Fruit fly (Drosophila melanogaster) whole organism, pupa: ENCODE measurements around the gene Hsp26.

Experiments
- CG10348 ChIP-seq: fragments of 200-800 bp; sonication (Bioruptor generic); IDR thresholded peaks from 2 replicates; pipeline ENCODE4 v1.3.6; 2022; ENCODE audit warnings: missing biosample characterization, missing genetic modification characterization
- CG12605 ChIP-seq: fragments of 200-800 bp; sonication (Bioruptor generic); IDR thresholded peaks from 2 replicates; pipeline ENCODE4 v1.3.6; 2022; ENCODE audit warnings: missing biosample characterization, missing genetic modification characterization
- CG13204 ChIP-seq: fragments of 200-800 bp; sonication (Bioruptor generic); optimal IDR thresholded peaks from 2 replicates; lab custom pipeline; 2018; ENCODE audit warnings: missing biosample characterization, mild to moderate bottlenecking, missing genetic modification characterization, moderate library complexity
- CG14655 ChIP-seq: fragments of 200-800 bp; sonication (Bioruptor generic); optimal IDR thresholded peaks from 3 replicates; lab custom pipeline; 2017; ENCODE audit warnings: mild to moderate bottlenecking, missing biosample characterization, missing genetic modification reagents, missing genetic modification characterization
- CG15710 ChIP-seq: fragments of 200-800 bp; sonication (Bioruptor generic); optimal IDR thresholded peaks from 2 replicates; lab custom pipeline; 2018; ENCODE audit warnings: missing biosample characterization, mild to moderate bottlenecking, missing genetic modification characterization, moderate library complexity
- CG17806 ChIP-seq: fragments of 200-800 bp; sonication (Bioruptor generic); optimal IDR thresholded peaks from 2 replicates; lab custom pipeline; 2018; ENCODE audit warnings: missing biosample characterization, mild to moderate bottlenecking, missing genetic modification characterization, moderate library complexity
- CG32121 ChIP-seq: fragments of 200-800 bp; sonication (Bioruptor generic); IDR thresholded peaks from 2 replicates; pipeline ENCODE4 v1.3.6; 2022; ENCODE audit warnings: missing biosample characterization, missing genetic modification characterization
- CG34367 ChIP-seq: fragments of 200-800 bp; sonication (Bioruptor generic); optimal IDR thresholded peaks from 2 replicates; lab custom pipeline; 2018; ENCODE audit warnings: missing biosample characterization, mild to moderate bottlenecking, missing genetic modification characterization
- CG4496 ChIP-seq: fragments of 200-800 bp; sonication (Bioruptor generic); IDR thresholded peaks from 3 replicates; pipeline ENCODE4 v1.3.6; 2022; ENCODE audit warnings: missing biosample characterization, missing genetic modification characterization
- CG8159 ChIP-seq: fragments of 200-800 bp; sonication (Bioruptor generic); optimal IDR thresholded peaks from 3 replicates; lab custom pipeline; 2018; ENCODE audit warnings: missing biosample characterization, mild to moderate bottlenecking, missing genetic modification characterization, moderate library complexity
- CG8301 ChIP-seq: fragments of 200-800 bp; sonication (Bioruptor generic); optimal IDR thresholded peaks from 2 replicates; lab custom pipeline; 2018; ENCODE audit warnings: missing biosample characterization, mild to moderate bottlenecking, missing genetic modification characterization
- CG9948 ChIP-seq: fragments of 200-800 bp; sonication (Bioruptor generic); optimal IDR thresholded peaks from 2 replicates; lab custom pipeline; 2018; ENCODE audit warnings: missing biosample characterization, mild to moderate bottlenecking, missing genetic modification characterization, moderate library complexity
- D1 ChIP-seq: fragments of 200-800 bp; sonication (Bioruptor generic); optimal IDR thresholded peaks from 2 replicates; lab custom pipeline; 2018; ENCODE audit warnings: missing biosample characterization, mild to moderate bottlenecking, missing genetic modification characterization, moderate library complexity
- EcR ChIP-seq: fragments of 200-800 bp; sonication (Bioruptor generic); optimal IDR thresholded peaks from 3 replicates; lab custom pipeline; 2019; ENCODE audit warnings: missing biosample characterization, missing genetic modification characterization, mild to moderate bottlenecking, moderate library complexity, missing genetic modification reagents
- Ets98B ChIP-seq: fragments of 200-800 bp; sonication (Bioruptor generic); IDR thresholded peaks from 2 replicates; pipeline ENCODE4 v1.3.6; 2022; ENCODE audit warnings: missing biosample characterization, missing genetic modification characterization
- Pif1A ChIP-seq: fragments of 200-800 bp; sonication (Bioruptor generic); optimal IDR thresholded peaks from 3 replicates; lab custom pipeline; 2016; ENCODE audit warnings: missing biosample characterization, missing genetic modification characterization
- Pif1B ChIP-seq: fragments of 200-800 bp; sonication (Bioruptor generic); optimal IDR thresholded peaks from 3 replicates; lab custom pipeline; 2016; ENCODE audit warnings: missing biosample characterization, missing genetic modification characterization
- Snoo ChIP-seq: fragments of 200-800 bp; sonication (Bioruptor generic); optimal IDR thresholded peaks from 3 replicates; lab custom pipeline; 2017; ENCODE audit warnings: missing biosample characterization, mild to moderate bottlenecking, missing genetic modification characterization, inconsistent platforms
- fd96Ca ChIP-seq: fragments of 200-800 bp; sonication (Bioruptor generic); IDR thresholded peaks from 3 replicates; pipeline ENCODE4 v1.3.6; 2022; ENCODE audit warnings: missing biosample characterization, missing genetic modification characterization
- gl ChIP-seq: fragments of 200-800 bp; sonication (Bioruptor generic); optimal IDR thresholded peaks from 2 replicates; lab custom pipeline; 2018; ENCODE audit warnings: missing biosample characterization, mild to moderate bottlenecking, missing genetic modification characterization
- rn ChIP-seq: fragments of 200-800 bp; sonication (Bioruptor generic); IDR thresholded peaks from 2 replicates; pipeline ENCODE4 v1.3.6; 2022; ENCODE audit warnings: missing biosample characterization, missing genetic modification characterization

Gene Hsp26

DNA sequence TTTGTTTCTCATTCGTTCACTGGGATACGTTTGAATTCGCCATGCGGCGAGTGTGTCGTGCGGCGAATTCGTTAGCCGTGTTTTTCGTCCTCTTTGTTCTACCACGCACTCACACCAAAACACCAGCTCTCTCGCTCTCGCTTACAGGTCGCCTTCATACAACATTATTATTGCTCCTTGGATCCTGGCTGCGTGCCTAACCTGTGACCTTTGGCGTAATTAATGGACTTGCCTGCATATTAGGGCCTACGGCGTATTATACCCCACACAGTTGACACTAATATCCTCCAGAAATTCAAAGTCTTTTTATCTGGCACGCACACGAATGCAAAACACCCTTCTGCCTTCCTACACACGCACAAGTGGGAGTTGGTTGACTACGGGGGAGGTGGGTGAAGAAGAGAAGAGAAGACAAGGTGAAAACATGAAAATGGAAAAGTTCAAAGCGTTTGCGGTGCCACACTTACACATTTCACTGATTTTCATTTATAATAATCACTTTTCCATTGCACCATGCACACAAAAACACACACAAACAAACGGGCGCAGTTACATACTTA is 32.9 kb upstream of the Hsp26 start:
- TF ChIP-seq CG4496 = no peak
- TF ChIP-seq CG15710 (tag; lab: Kevin White, UChicago) = no peak
- TF ChIP-seq CG9948 (tag; lab: Kevin White, UChicago) = no peak
- TF ChIP-seq Ets98B (GFP tag; lab: Robert Waterston, UW) = no peak
- TF ChIP-seq EcR (GFP tag; lab: Kevin White, UChicago) = no peak
- no peak for TF ChIP-seq CG8159 (tag; lab: Kevin White, UChicago)
- TF ChIP-seq CG17806 = no peak
- TF ChIP-seq Pif1B (GFP tag; lab: Kevin White, UChicago) = no peak
- no peak for TF ChIP-seq CG34367 (tag; lab: Kevin White, UChicago)
- TF ChIP-seq CG14655 (GFP tag; lab: Kevin White, UChicago) = no peak
- no peak for TF ChIP-seq Snoo (tag; lab: Kevin White, UChicago)
- TF ChIP-seq rn = no peak
- TF ChIP-seq fd96Ca (GFP tag; lab: Robert Waterston, UW) = no peak
- no peak for TF ChIP-seq CG13204 (GFP tag; lab: Kevin White, UChicago)
- no peak for TF ChIP-seq D1 (tag; lab: Kevin White, UChicago)
- TF ChIP-seq CG8301 (tag; lab: Kevin White, UChicago) = no peak
- TF ChIP-seq CG10348 = no peak
- no peak for TF ChIP-seq CG32121 (GFP tag; lab: Robert Waterston, UW)

DNA sequence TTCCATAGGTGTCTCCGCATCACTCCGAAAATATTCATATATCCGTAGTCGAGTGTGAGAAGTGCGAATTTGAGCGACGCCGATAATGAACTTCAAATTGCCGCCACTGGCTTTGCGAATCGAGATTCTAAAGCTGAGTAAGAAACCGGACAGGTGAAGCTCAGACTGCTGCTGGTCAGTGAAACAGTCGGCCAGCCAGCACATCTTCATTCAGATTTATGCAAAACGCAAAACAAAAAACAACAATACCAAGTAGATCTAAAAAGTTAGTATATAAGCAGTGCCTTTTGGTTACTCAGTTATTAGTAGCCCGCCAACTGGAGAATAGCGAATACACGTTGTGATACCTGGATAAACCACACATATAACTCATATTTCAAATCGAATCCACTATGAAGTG is 27.3 kb upstream of the Hsp26 start, which contains the start of gene Cpr67B:
Gene Cpr67B (plus strand): TSS at position 301 of the 400 bp plus-strand sequence.
- TF ChIP-seq gl (tag; lab: Kevin White, UChicago) = no peak

DNA sequence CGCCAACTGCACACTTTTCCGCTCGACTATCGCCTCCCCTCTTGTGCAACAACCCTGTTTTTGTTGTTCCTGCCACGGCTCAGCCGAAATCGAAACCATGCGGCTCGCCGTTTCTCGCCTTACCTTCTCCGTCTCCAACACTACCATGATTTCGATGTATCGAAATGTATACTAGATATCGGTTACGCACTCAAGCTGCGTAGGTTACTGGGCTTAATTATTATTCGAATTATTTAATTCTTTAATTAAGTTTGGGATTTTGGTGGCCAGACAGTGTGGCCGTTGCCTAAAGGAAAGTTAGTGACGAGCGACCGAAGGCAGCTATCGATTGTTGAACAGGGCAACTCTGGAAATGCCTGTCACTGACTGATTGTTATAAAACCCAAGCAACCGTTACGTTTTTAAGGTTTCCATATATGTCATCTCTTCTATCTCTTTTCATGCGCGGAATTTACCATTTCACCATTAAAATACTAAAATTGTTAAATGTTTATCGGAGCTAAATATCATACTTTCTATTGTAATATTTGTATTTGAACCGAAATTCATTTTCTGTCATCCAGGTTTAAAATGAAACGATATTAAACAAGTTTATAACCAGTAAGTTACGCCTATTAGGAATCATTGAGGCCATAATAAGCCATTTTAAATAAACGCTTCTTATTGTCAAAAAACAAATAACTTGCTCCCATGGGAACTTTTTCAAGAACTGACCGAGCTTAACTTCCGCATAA is 25.1 kb upstream of the Hsp26 start, which contains the start of gene eIF4E1:
Gene eIF4E1 (minus strand): TSS at position 304 of the 734 bp plus-strand sequence.
- TF ChIP-seq Pif1B (GFP tag; lab: Kevin White, UChicago) (no peak), CG34367 (tag; lab: Kevin White, UChicago) (no peak), CG32121 (GFP tag; lab: Robert Waterston, UW) (no peak), CG8301 (tag; lab: Kevin White, UChicago) (no peak), EcR (GFP tag; lab: Kevin White, UChicago) (no peak), CG12605 (GFP tag; lab: Robert Waterston, UW) (no peak), CG14655 (GFP tag; lab: Kevin White, UChicago) (no peak), rn (no peak), Ets98B (GFP tag; lab: Robert Waterston, UW) (no peak), CG8159 (tag; lab: Kevin White, UChicago) (no peak), fd96Ca (GFP tag; lab: Robert Waterston, UW) (no peak), CG17806 (no peak), gl (tag; lab: Kevin White, UChicago) (no peak), D1 (tag; lab: Kevin White, UChicago) (no peak), CG4496 (no peak), CG13204 (GFP tag; lab: Kevin White, UChicago) (no peak), CG9948 (tag; lab: Kevin White, UChicago) (no peak), CG15710 (tag; lab: Kevin White, UChicago) (no peak), Snoo (tag; lab: Kevin White, UChicago) (no peak), Pif1A (GFP tag; lab: Kevin White, UChicago) (no peak)

DNA sequence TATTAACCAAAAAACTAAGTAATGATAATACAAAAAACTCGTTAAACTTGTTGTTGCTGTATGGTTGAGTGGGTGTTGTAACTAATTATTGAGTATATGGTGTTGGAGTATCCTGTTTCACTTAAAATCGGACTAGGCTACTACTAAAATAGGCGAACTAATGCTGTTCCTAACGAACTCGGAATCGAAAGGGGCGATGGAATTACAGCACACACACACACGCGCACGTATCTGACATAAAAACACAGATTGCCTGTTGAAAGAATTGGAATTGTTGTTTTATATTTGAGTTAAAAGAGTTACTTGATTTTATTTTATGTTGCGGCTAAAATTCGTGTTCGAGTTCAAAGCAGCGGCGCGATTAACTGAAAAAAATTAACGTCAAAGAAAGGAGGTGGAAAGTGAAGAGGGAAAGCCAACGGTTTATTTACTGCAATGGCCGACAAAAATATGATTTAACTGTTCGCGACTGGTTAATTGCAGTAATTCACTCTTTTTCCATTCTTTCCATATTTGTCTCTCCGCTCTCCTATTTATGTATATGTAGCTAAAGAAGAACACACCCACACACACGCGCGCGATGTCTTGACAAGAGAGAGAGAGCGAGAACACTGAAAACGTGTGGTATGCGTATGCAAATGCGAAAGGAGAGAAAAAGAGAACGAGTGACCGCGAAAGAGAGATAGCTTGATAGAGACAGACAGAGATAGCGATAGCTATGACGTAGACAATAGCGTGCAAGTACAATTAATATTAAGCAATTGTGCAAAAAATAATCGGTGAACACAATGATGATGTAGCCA is 24.3 kb upstream of the Hsp26 start:
- TF ChIP-seq CG15710 (tag; lab: Kevin White, UChicago) (no peak), CG8301 (tag; lab: Kevin White, UChicago) (no peak), Ets98B (GFP tag; lab: Robert Waterston, UW) (peak; percentile 22; the same call in 1 of the 2 replicates), EcR (GFP tag; lab: Kevin White, UChicago) (peak; percentile 23), Pif1B (GFP tag; lab: Kevin White, UChicago) (peak; percentile 21), rn (no peak), CG13204 (GFP tag; lab: Kevin White, UChicago) (no peak), CG14655 (GFP tag; lab: Kevin White, UChicago) (no peak), CG12605 (GFP tag; lab: Robert Waterston, UW) (no peak), Pif1A (GFP tag; lab: Kevin White, UChicago) (no peak)

DNA sequence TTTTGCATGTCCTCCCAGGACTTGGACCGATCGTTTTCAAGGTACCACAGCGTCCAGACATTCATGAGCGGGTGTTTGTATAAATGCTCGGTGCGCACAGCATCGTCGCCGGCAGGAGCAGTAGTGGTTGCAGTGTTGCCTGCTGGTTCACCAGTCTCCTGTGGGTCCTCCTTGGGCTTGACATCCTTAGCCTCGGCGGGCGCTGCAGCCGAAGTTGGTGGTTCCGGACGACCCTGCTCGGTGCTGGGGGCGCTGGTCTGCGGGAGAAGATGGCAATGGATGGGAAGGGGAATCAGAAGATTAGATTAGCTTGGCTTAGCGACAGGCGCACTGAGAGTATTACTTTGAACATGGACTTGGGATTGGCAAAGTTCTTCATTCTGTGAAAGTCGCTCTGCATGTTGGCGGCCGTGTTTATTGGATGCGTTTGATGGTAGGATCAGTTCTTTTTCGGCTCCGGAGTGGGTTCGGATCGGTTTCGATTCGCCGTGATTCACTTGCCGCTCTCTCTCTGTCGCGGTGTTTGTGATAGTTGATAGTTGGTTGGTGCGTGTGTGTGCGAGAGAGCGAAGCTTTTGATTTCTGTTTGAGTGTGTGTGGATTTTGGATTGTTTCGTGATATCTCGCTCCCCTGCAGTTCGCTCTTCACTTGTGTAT is 23.6 kb upstream of the Hsp26 start:
- TF ChIP-seq CG4496 (peak; percentile 8; the same call in 1 of the 3 replicates), CG17806 (no peak), CG12605 (GFP tag; lab: Robert Waterston, UW) (no peak), CG8159 (tag; lab: Kevin White, UChicago) (no peak)
